Worm (Caenorhabditis elegans) whole organism, dauer: ENCODE data around the gene C04C3.4.
"Not testable (repeated sequence)": the region's sequence is repeated elsewhere in the genome, so short reads cannot be mapped to it uniquely, and the experiment has no call there.

Experiments used
- unc-62 ChIP-seq: sonication (generic microtip); optimal IDR thresholded peaks from 2 replicates; lab custom pipeline; 2017; ENCODE audit warnings: missing biosample characterization, missing genetic modification reagents, missing genetic modification characterization

C04C3.4 gene

DNA sequence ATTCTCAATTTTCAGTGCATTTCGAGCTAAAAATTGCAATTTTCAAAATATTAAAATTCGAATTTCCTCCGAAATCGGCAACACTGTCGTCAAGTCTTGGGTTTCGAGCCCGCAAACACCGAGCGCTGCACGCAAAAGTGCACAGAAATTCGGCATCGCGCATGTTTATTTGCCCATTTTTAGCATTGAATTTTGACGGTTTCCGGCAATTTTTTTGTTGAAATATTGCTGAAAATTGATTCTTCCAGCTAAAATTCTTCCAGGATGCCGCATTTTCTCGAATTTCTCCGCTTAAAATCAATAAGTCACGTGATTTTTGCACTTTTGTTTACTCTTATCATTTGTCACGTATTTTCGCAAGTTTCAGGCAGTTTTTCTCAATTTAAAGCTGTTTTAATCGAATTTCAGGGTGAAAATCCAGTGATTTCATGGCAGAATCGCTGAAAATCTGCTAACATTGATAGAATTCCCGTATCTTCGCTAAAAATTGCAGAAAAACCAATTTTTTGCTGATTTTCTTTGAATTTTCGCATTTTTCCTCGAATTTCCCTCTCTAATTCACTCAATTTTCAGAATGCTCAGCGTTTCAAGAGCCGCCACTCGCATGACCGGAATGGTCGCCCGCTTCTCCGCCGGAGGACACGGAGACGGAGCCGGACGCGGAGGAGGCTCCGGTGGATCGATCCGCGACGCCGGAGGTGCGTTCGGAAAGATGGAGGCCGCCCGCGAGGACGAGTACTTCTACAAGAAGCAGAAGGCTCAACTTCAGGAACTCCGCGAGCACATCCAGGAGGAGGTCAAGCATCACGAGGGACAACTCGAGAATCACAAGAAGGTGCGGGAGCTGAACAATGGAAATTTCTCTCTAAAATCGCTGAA is 8.6 kb upstream of the C04C3.4 start, which contains the start of gene mai-2:
TSS of gene mai-2 (plus strand) at position 574 of the 879 bp plus-strand sequence.
- no peak for TF ChIP-seq unc-62 (GFP tag; lab: Kevin White, UChicago)

DNA sequence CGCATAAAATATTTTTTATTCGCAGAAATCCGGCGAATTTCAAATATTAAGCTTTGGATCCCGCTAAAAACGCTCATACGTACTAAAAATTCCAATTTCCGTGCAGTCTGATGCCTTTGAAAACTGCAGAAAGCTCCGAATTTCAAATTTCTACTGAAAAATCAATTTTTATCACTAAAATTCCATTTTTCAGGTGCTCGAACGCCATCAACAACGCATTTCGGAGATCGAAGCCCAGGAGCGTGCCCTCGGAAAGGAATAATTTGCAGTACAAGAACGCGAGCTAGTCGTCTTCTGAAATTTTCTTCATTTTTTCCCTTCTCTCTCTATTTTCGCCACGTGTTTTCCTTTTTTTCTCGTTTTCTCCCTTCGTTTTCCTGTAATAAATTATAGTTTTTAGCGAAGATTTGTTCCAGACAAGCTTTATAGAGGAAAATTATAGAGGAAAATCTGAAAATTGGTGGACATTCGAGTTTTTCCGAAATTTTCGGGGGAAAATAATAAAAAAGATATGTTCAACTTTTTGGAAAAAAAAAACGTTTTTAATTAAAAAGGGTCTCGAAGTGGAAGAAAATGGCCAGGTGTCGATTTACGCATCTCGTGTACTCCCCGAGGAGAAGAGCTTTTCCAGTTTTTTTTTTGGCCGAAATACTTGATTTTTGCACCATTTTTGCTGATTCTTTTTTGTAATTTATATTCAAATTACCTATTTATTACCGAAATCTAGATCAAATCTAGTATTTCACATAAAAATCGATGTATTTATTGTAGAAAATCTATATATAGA is 7.5 kb upstream of the C04C3.4 start:
- no peak for TF ChIP-seq unc-62 (GFP tag; lab: Kevin White, UChicago)

DNA sequence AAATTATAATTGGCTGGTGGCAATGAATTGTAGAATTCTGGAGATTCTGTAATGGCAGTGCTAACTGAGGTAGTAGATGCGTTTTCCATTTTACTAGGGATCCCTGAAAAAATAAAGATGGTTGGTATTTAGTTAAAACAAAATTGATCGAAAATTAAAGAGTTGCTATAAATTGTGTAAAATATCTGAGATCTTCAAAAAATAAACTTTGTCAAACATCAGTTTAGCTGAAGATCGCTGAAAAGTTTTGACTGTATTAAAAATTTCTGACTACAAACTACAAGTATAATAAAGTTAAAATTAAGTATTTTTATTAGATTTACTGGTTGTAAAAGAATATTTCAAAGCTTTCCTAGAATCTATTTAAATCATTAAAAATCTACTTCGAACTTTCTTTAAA is 4.2 kb upstream of the C04C3.4 start, which contains the start of gene B0546.5:
TSS of gene B0546.5 (minus strand) at position 101 of the 400 bp plus-strand sequence.
- TF ChIP-seq unc-62 (GFP tag; lab: Kevin White, UChicago), result not testable (repeated sequence)

DNA sequence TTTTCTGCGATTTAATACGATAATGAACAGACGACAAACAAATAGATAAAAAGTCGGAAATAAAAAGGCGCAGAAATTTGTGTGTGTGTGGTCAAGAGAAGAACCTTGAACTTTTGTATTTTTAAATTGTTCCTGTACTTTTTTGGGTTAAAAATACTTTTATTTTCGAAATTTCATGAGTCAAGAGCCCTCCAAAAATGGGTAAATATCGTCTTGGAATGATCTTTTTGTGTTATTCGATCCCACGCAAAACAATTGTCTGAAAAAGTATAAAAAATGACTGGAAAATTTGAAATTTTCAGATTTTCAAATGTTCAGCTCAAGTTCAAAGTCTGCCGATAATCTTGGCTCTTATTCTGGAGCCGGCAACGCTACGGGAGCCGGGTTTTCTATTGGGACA is 1.4 kb downstream of the C04C3.4 start, which contains the start of gene C04C3.14:
TSS of gene C04C3.14 (plus strand) at position 301 of the 400 bp plus-strand sequence.
- no peak for TF ChIP-seq unc-62 (GFP tag; lab: Kevin White, UChicago)

DNA sequence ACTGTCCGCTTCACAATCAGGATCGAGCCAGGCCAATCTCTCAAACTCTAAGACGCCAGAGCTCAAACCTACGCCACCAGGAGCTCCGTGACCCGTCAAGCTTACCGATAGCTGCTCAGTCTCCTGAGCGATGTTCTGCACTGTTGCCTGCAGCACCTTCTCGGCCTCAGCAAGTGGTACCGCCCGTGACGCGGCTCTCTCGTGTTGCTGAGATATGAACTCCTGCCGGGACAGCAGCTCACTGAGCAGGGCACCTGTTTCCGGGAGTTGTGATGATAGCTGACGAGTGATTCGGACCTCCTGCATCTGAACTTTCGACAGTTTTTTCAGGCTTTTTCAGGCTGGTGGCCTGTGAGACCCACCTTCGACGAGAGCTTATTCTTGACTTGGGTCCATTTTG is 3.9 kb downstream of the C04C3.4 start:
- no peak for TF ChIP-seq unc-62 (GFP tag; lab: Kevin White, UChicago)

DNA sequence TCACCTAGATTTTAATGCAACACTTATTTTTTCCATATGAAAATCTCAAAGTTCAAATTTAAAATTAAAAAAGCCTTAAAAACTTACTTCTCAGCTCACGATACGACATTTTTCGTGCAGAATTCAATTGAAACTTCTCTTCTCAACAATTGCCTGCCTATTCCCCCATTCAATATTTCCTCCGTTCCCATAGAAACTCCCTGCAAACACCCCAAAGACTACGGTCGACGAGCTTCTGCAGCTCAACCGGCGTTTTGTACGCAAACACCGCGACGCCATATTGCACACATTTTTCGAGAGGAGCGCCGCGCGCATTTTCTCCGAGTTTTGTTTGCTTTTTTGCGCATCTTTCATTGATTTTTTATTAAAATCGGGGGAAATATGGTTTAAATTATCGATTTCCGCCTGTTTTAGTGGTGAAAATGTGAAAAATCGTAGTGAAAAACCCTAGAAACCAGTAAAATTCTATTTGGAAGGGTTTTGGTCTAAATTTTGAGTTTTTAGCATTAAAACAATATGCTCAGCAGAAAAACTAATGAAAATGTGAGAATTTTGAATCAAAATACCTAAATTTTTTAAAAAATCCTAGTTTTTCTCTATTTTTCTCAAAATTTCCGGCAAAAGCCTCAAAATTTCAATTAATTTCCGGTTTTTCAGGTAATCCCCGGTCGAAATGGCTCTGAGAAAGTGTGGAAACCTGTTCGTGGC is 5.0 kb downstream of the C04C3.4 start, which contains the start of the genes dyf-3 and pdhb-1:
TSS of gene dyf-3 (minus strand) at position 217 of the 708 bp plus-strand sequence.
TSS of gene pdhb-1 (plus strand) at position 658 of the 708 bp plus-strand sequence.
- TF ChIP-seq unc-62 (GFP tag; lab: Kevin White, UChicago), result no peak

DNA sequence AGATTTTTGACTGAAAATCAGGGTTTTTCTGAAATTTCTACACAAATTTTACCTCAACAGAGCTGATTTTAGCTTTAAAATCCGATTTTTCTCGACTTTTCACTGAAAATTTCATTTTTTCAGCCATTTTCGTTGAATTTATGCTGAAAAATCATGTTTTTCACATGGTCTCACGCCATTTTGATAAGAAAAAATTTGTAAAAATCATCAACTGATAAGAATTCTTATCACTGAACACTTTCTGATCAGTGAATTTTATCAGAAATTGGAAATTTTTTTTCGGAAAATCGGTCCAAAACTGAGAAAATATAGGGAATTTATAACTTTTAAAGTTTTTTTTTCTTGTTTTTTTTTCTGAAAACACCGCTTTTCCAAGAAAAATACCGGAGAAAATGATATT is 6.8 kb downstream of the C04C3.4 start:
- no peak for TF ChIP-seq unc-62 (GFP tag; lab: Kevin White, UChicago)

DNA sequence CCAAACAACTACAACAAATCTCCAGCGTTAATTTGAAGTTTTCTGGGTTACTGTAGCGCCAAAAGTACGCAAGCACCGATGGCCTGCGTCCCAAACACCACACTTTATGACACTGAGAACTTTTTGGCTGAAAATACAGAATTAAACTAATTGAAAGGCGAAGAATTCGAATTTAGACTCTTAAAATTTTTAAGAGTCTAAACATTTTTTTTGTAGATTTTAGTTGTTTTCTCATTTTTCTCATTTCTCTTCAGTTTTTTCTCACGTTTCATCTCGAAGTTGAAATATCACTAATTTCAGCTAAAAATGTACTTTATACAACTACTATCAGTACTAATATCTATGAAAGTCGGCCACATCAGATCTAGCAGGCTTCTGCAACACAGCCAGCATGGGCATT is 21.2 kb downstream of the C04C3.4 start, which contains the start of gene lgc-9:
TSS of gene lgc-9 (plus strand) at position 301 of the 400 bp plus-strand sequence.
- TF ChIP-seq unc-62 (GFP tag; lab: Kevin White, UChicago), result no peak

DNA sequence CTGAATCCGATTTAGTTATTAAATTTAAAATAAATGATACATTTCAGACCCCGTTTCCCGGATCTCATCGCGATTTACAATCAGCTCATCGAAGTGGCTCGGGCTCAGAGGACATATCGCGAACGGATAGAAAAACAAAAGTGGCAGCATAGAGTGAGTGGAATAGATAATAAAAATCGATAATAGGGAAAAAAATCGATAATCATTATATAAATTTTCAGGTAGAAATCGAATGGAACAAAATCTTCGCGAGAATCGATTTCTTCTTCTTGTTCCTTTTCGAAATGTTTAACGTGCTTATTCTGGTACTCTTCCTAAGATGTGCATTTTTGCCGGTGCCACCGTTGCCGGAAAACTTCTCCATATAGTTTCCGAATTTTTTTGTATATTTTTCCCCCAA is 24.6 kb downstream of the C04C3.4 start:
- TF ChIP-seq unc-62 (GFP tag; lab: Kevin White, UChicago), result no peak

DNA sequence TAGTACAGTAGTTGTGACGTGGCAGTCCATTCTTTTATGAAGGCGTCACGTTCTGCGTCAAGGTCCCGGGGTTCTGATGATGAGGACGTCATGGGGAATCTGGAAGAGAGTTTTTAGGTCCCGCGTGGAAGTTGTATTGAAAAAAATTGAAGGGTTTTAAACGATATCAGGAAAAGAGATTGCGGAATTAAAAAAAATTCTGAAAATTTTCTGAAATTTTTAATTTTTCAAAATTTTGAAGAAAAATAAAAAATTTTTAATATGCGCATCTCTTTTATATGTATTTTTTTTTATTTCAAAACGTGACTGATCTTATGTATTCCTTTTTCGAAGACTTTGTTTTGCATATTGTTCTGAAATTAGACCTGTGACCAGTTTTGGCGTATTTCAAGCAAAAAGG is 28.4 kb downstream of the C04C3.4 start, which contains the start of gene C04C3.6:
TSS of gene C04C3.6 (minus strand) at position 101 of the 400 bp plus-strand sequence.
- TF ChIP-seq unc-62 (GFP tag; lab: Kevin White, UChicago), result no peak

DNA sequence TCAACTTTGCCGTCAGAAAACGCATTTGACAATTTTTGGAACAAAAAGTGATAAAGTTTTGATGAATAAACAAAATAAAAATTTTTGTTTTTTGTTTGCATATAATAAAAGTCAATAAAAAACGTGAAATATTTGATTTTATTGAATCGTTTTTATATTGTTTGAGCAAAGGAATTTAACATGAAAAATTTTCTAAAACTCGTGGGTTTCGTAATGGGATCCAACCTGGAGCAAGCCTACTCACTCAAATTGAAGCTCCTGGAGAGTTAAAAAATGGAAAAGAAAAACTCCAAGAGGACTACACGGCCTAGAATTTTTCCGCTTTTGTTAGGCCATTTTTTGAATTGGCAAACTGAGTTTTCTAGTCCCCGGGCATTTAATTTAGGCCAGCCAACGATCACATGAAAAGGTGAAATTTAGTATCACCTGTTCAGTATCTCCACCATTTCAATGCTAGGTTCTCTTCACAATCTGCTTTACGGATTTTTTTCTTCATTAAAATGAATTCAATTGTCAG is 34.3 kb downstream of the C04C3.4 start, which contains the start of the genes C04C3.9 and srz-60:
TSS of gene C04C3.9 (minus strand) at position 101 of the 517 bp plus-strand sequence.
TSS of gene srz-60 (plus strand) at position 467 of the 517 bp plus-strand sequence.
- TF ChIP-seq unc-62 (GFP tag; lab: Kevin White, UChicago), result no peak

DNA sequence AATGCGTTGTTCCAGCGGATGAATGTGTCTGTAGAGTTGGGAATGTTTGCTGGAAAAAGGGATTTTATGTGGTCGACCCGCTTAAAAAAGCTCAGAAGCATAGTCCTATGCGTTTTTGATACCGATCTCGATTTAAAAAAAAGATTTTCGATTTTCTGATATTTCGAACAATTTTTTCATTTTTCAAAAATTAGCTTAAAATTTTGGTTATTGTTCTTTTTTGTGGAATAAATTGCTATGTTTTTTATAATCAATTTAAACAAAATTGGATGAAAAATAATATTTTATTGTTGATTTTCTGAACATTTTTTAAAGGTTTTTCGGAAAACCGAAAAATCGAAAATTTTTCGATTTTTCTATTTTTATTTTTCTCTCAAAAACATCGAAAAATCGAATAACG is 39.2 kb downstream of the C04C3.4 start, which contains the start of gene C04C3.7:
TSS of gene C04C3.7 (minus strand) at position 101 of the 400 bp plus-strand sequence.
- TF ChIP-seq unc-62 (GFP tag; lab: Kevin White, UChicago), result not testable (repeated sequence)

DNA sequence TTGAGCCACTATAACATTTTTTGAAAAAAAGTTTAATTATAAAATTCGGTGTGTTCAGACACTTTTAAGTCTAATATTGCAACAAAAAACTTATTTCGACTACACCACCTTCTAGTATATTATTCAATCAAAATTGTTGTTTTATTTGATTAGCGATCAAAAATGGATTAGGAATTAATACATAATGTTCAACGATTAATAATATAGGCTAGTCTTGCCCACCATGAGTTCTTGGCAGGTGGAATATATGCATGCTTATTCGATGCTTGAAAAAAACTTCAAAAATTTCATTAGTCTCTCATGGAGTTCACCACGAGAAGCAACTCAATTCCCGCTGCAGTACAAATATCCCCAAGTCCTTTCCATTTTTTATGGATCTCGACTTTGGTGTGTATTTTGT is 41.9 kb downstream of the C04C3.4 start, which contains the start of gene srz-32:
TSS of gene srz-32 (plus strand) at position 301 of the 400 bp plus-strand sequence.
- no peak for TF ChIP-seq unc-62 (GFP tag; lab: Kevin White, UChicago)

DNA sequence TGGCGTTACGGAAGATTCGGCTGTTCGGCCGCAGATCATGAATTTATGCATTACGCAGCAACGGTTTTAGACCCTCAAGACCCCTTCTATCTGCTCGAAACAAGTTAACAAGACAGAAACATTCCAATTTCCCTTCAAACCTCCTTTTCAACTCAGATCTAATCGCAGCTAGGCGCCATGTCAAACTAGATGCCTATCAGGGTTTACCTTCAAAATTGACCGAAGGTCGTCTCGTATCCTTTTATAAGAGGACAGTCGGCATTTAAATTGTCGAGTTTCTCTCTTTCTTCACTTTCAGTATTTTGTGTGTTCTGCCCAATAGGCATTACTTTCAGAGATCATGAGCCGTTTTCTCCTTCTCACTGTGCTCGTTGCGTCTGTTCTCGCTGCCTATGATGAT is 43.9 kb downstream of the C04C3.4 start, which contains the start of gene grd-13:
TSS of gene grd-13 (plus strand) at position 291 of the 400 bp plus-strand sequence.
- no peak for TF ChIP-seq unc-62 (GFP tag; lab: Kevin White, UChicago)
